Worm (Caenorhabditis elegans) whole organism, mixed stage, embryonic: ENCODE results near the gene rme-2.
A peak's percentile ranks its signal among the peaks of the same experiment; 100 is the strongest.
"Not testable (repeated sequence)": the region's sequence is repeated elsewhere in the genome, so short reads cannot be mapped to it uniquely, and the experiment has no call there.

ENCODE experiments used
- M03D4.4 ChIP-seq: sonication (generic microtip); optimal IDR thresholded peaks from 2 replicates; lab custom pipeline; 2017; ENCODE audit warnings: mild to moderate bottlenecking, missing genetic modification characterization, missing compliant biosample characterization
- bed-3 ChIP-seq: fragments of 200-800 bp; sonication (Bioruptor generic); optimal IDR thresholded peaks from 3 replicates; lab custom pipeline; 2018; ENCODE audit warnings: mild to moderate bottlenecking, missing genetic modification characterization, moderate library complexity, missing compliant biosample characterization
- blmp-1 ChIP-seq: fragments of 150-350 bp; optimal IDR thresholded peaks from 2 replicates; lab custom pipeline; 2014; ENCODE audit warnings: missing biosample characterization, missing genetic modification characterization
- ceh-43 ChIP-seq: fragments of 200-800 bp; sonication (Bioruptor generic); optimal IDR thresholded peaks from 2 replicates; lab custom pipeline; 2018; ENCODE audit warnings: mild to moderate bottlenecking, missing genetic modification characterization, moderate library complexity, missing compliant biosample characterization
- ceh-83 ChIP-seq: fragments of 200-800 bp; sonication (Bioruptor generic); optimal IDR thresholded peaks from 2 replicates; lab custom pipeline; 2018; ENCODE audit warnings: mild to moderate bottlenecking, missing genetic modification characterization, missing compliant biosample characterization
- ces-1 ChIP-seq: fragments of 150-350 bp; optimal IDR thresholded peaks from 2 replicates; lab custom pipeline; 2014; ENCODE audit warnings: missing biosample characterization, missing genetic modification reagents, missing genetic modification characterization
- cnd-1 ChIP-seq: fragments of 200-800 bp; sonication (Bioruptor generic); optimal IDR thresholded peaks from 2 replicates; lab custom pipeline; 2018; ENCODE audit warnings: mild to moderate bottlenecking, missing genetic modification characterization, missing compliant biosample characterization
- elt-1 ChIP-seq: sonication (generic microtip); optimal IDR thresholded peaks from 2 replicates; lab custom pipeline; 2017; ENCODE audit warnings: missing genetic modification characterization, mild to moderate bottlenecking, missing compliant biosample characterization, antibody characterized with exemption, moderate library complexity, borderline replicate concordance; ENCODE audit not compliant: insufficient read depth
- flh-1 ChIP-seq: fragments of 200-800 bp; sonication (Bioruptor generic); optimal IDR thresholded peaks from 2 replicates; lab custom pipeline; 2018; ENCODE audit warnings: mild to moderate bottlenecking, missing genetic modification characterization, moderate library complexity, missing compliant biosample characterization
- ham-2 ChIP-seq: fragments of 200-800 bp; sonication (Bioruptor generic); optimal IDR thresholded peaks from 2 replicates; lab custom pipeline; 2018; ENCODE audit warnings: mild to moderate bottlenecking, missing genetic modification characterization, missing compliant biosample characterization
- lin-13 ChIP-seq: fragments of 150-350 bp; optimal IDR thresholded peaks from 2 replicates; lab custom pipeline; 2014; ENCODE audit warnings: missing biosample characterization, missing genetic modification characterization
- lin-32 ChIP-seq: fragments of 200-800 bp; sonication (Bioruptor generic); optimal IDR thresholded peaks from 2 replicates; lab custom pipeline; 2018; ENCODE audit warnings: mild to moderate bottlenecking, missing genetic modification characterization, missing compliant biosample characterization
- lsy-2 ChIP-seq: fragments of 150-350 bp; optimal IDR thresholded peaks from 2 replicates; lab custom pipeline; 2014; ENCODE audit warnings: missing biosample characterization, missing genetic modification characterization
- mab-5 ChIP-seq: fragments of 150-350 bp; optimal IDR thresholded peaks from 2 replicates; lab custom pipeline; 2014; ENCODE audit warnings: missing biosample characterization, missing genetic modification characterization
- mep-1 ChIP-seq: fragments of 150-350 bp; optimal IDR thresholded peaks from 2 replicates; lab custom pipeline; 2017; ENCODE audit warnings: missing biosample characterization, missing genetic modification reagents, missing genetic modification characterization, inconsistent platforms
- mls-2 ChIP-seq: sonication (generic microtip); optimal IDR thresholded peaks from 2 replicates; lab custom pipeline; 2016; ENCODE audit warnings: mild to moderate bottlenecking, missing genetic modification characterization, moderate library complexity, missing compliant biosample characterization
- nhr-2 ChIP-seq: fragments of 150-350 bp; optimal IDR thresholded peaks from 2 replicates; lab custom pipeline; 2014; ENCODE audit warnings: missing biosample characterization, missing genetic modification characterization
- nhr-28 ChIP-seq: fragments of 150-350 bp; optimal IDR thresholded peaks from 2 replicates; lab custom pipeline; 2014; ENCODE audit warnings: missing biosample characterization, missing genetic modification characterization
- nhr-76 ChIP-seq: sonication (generic microtip); optimal IDR thresholded peaks from 2 replicates; lab custom pipeline; 2017; ENCODE audit warnings: missing biosample characterization, missing genetic modification characterization
- pha-4 ChIP-seq: fragments of 150-350 bp; optimal IDR thresholded peaks from 2 replicates; lab custom pipeline; 2018; ENCODE audit warnings: missing biosample characterization, missing genetic modification reagents, missing genetic modification characterization
- sem-2 ChIP-seq: fragments of 200-800 bp; sonication (Bioruptor generic); optimal IDR thresholded peaks from 2 replicates; lab custom pipeline; 2018; ENCODE audit warnings: mild to moderate bottlenecking, missing genetic modification characterization, missing compliant biosample characterization
- snpc-4 ChIP-seq: fragments of 150-350 bp; optimal IDR thresholded peaks from 2 replicates; lab custom pipeline; 2014; ENCODE audit warnings: missing biosample characterization, missing genetic modification characterization
- sptf-1 ChIP-seq: sonication (generic microtip); optimal IDR thresholded peaks from 2 replicates; lab custom pipeline; 2017; ENCODE audit warnings: mild to moderate bottlenecking, missing genetic modification characterization, moderate library complexity, missing compliant biosample characterization
- tbx-8 ChIP-seq: fragments of 200-800 bp; sonication (Bioruptor generic); optimal IDR thresholded peaks from 2 replicates; lab custom pipeline; 2018; ENCODE audit warnings: mild to moderate bottlenecking, missing genetic modification characterization, moderate library complexity, missing compliant biosample characterization
- unc-120 ChIP-seq: sonication (generic microtip); optimal IDR thresholded peaks from 2 replicates; lab custom pipeline; 2017; ENCODE audit warnings: missing genetic modification characterization, missing compliant biosample characterization; ENCODE audit not compliant: poor library complexity, severe bottlenecking
- unc-39 ChIP-seq: fragments of 150-350 bp; optimal IDR thresholded peaks from 2 replicates; lab custom pipeline; 2014; ENCODE audit warnings: missing biosample characterization, missing genetic modification characterization
- zip-8 ChIP-seq: fragments of 150-350 bp; optimal IDR thresholded peaks from 2 replicates; lab custom pipeline; 2014; ENCODE audit warnings: missing biosample characterization, missing genetic modification characterization

rme-2 gene

ce11 chrIV:5476468-5476867 is 6.6 kb downstream of the rme-2 start, which contains the start of gene T11F8.4:
Gene T11F8.4, minus strand, starts transcription at chrIV:5476568.
- no peak for TF ChIP-seq nhr-76 (tag; lab: Kevin White, UChicago)
- no peak for TF ChIP-seq M03D4.4 (tag; lab: Kevin White, UChicago)
- no peak for TF ChIP-seq mls-2 (tag; lab: Kevin White, UChicago)

ce11 chrIV:5479289-5479688 is 9.5 kb downstream of the rme-2 start, which contains the start of gene T11F8.1:
Gene T11F8.1, plus strand, starts transcription at chrIV:5479589.
- TF ChIP-seq sem-2 (GFP tag; lab: Kevin White, UChicago) = no peak

ce11 chrIV:5482231-5482630 is 12.4 kb downstream of the rme-2 start, which contains the start of gene T11F8.12:
Gene T11F8.12, minus strand, starts transcription at chrIV:5482331.
- TF ChIP-seq nhr-28 (tag; lab: Kevin White, UChicago) (no peak), cnd-1 (tag; lab: Kevin White, UChicago) (no peak), zip-8 (tag; lab: Kevin White, UChicago) (no peak), ham-2 (no peak), nhr-2 (tag; lab: Kevin White, UChicago) (no peak), tbx-8 (GFP tag; lab: Kevin White, UChicago) (no peak), ceh-43 (no peak), sem-2 (GFP tag; lab: Kevin White, UChicago) (no peak), mab-5 (tag; lab: Kevin White, UChicago) (no peak), sptf-1 (tag; lab: Kevin White, UChicago) (no peak)

- TF ChIP-seq lsy-2 (tag; lab: Kevin White, UChicago) (no peak), pha-4 (no peak)
Observed at ce11 chrIV:5482723-5483122, 12.9 kb downstream of the rme-2 start, which contains the start of gene T11F8.5. Gene T11F8.5, plus strand, starts transcription at chrIV:5483023.

ce11 chrIV:5486208-5486731 is 16.4 kb downstream of the rme-2 start, which contains the start of the genes snpc-3.1 and puf-7:
Gene snpc-3.1, minus strand, starts transcription at chrIV:5486258.
Gene puf-7, plus strand, starts transcription at chrIV:5486713.
- TF ChIP-seq zip-8 (tag; lab: Kevin White, UChicago); ces-1; unc-120: not testable (repeated sequence)

ce11 chrIV:5491054-5491453 is 21.2 kb downstream of the rme-2 start, which contains the start of gene B0273.115:
Gene B0273.115, minus strand, starts transcription at chrIV:5491154.
- TF ChIP-seq nhr-2, lin-13, M03D4.4 (tag; lab: Kevin White, UChicago): not testable (repeated sequence)

- TF ChIP-seq nhr-76 (tag; lab: Kevin White, UChicago) (no peak), bed-3 (GFP tag; lab: Kevin White, UChicago) (no peak), blmp-1 (no peak), mep-1 (tag; lab: Kevin White, UChicago) (no peak), unc-120 (no peak), sptf-1 (tag; lab: Kevin White, UChicago) (no peak), lsy-2 (tag; lab: Kevin White, UChicago) (no peak), nhr-2 (tag; lab: Kevin White, UChicago) (no peak), lin-13 (tag; lab: Kevin White, UChicago) (no peak), flh-1 (GFP tag; lab: Kevin White, UChicago) (no peak), lin-32 (no peak), ceh-83 (GFP tag; lab: Kevin White, UChicago) (no peak), zip-8 (tag; lab: Kevin White, UChicago) (no peak), sem-2 (GFP tag; lab: Kevin White, UChicago) (no peak)
Observed at ce11 chrIV:5492196-5492595, 22.4 kb downstream of the rme-2 start.

ce11 chrIV:5493135-5493534 is 23.3 kb downstream of the rme-2 start:
- no peak for TF ChIP-seq sem-2 (GFP tag; lab: Kevin White, UChicago)
- TF ChIP-seq elt-1 = no peak
- no peak for TF ChIP-seq unc-39 (tag; lab: Kevin White, UChicago)
- no peak for TF ChIP-seq snpc-4 (tag; lab: Kevin White, UChicago)
- no peak for TF ChIP-seq blmp-1
- peak; percentile 28 for TF ChIP-seq ces-1
